Worm (Caenorhabditis elegans) whole organism, midembryonic: ENCODE data around the gene nlp-101.
A peak's percentile ranks its signal among the peaks of the same experiment; 100 is the strongest.

Experiments used
- T22C8.4 ChIP-seq: fragments of 200-800 bp; sonication (Bioruptor generic); IDR thresholded peaks from 2 replicates; pipeline ENCODE4 v1.3.6; 2022; ENCODE audit warnings: missing genetic modification characterization, missing compliant biosample characterization
- cog-1 ChIP-seq: sonication (generic microtip); optimal IDR thresholded peaks from 2 replicates; lab custom pipeline; 2016; ENCODE audit warnings: missing genetic modification characterization, missing compliant biosample characterization
- flt-1 ChIP-seq: fragments of 200-800 bp; sonication (Bioruptor generic); IDR thresholded peaks from 2 replicates; pipeline ENCODE4 v1.3.6; 2022; ENCODE audit warnings: missing genetic modification characterization, missing compliant biosample characterization
- klf-2 ChIP-seq: fragments of 200-800 bp; sonication (Bioruptor generic); conservative IDR thresholded peaks from 2 replicates; pipeline ENCODE4 v1.3.6; 2022; ENCODE audit warnings: missing genetic modification reagents, missing genetic modification characterization, missing compliant biosample characterization
- med-1 ChIP-seq: sonication (generic microtip); optimal IDR thresholded peaks from 2 replicates; lab custom pipeline; 2017; ENCODE audit warnings: missing genetic modification characterization, mild to moderate bottlenecking, missing compliant biosample characterization, antibody characterized with exemption, missing genetic modification reagents; ENCODE audit not compliant: insufficient read depth
- ref-1 ChIP-seq: fragments of 200-800 bp; sonication (Bioruptor generic); conservative IDR thresholded peaks from 2 replicates; pipeline ENCODE4 v1.3.6; 2022; ENCODE audit warnings: missing genetic modification reagents, missing genetic modification characterization, missing compliant biosample characterization
- tab-1 ChIP-seq: fragments of 200-800 bp; sonication (Bioruptor generic); IDR thresholded peaks from 2 replicates; pipeline ENCODE4 v1.3.6; 2022; ENCODE audit warnings: missing genetic modification characterization, missing compliant biosample characterization
- ztf-23 ChIP-seq: fragments of 200-800 bp; sonication (Bioruptor generic); IDR thresholded peaks from 2 replicates; pipeline ENCODE4 v1.3.6; 2022; ENCODE audit warnings: missing genetic modification reagents, missing genetic modification characterization, missing compliant biosample characterization
- ztf-29 ChIP-seq: fragments of 200-800 bp; sonication (Bioruptor generic); IDR thresholded peaks from 2 replicates; pipeline ENCODE4 v1.3.6; 2022; ENCODE audit warnings: missing genetic modification reagents, missing genetic modification characterization, missing compliant biosample characterization

The nlp-101 gene

DNA sequence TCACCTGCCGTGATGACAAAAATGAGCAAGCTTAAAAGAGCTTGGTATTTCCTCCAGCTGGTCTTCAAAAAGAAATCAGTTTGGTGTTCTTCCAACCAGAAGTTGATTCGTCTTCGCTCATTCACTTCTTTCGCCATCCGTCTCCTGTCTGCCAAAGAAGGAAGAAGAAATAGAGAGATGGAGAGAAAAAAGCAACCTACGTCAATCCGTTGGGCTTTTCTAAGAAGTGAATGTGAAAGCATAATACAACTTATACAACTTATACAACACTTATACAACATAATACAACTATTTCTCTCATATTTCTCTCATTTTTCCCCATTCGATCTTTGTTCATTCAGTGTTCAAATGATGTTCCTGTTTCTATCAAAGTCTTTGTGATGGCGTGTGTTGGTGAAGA is 27.7 kb upstream of the nlp-101 start:
- TF ChIP-seq ztf-29 (GFP tag; lab: Robert Waterston, UW): no peak
- no peak for TF ChIP-seq tab-1 (GFP tag; lab: Robert Waterston, UW)
- TF ChIP-seq med-1 (GFP tag; lab: Kevin White, UChicago): no peak
- TF ChIP-seq T22C8.4 (GFP tag; lab: Robert Waterston, UW): no peak
- no peak for TF ChIP-seq klf-2 (GFP tag; lab: Robert Waterston, UW)
- TF ChIP-seq cog-1 (tag; lab: Kevin White, UChicago): no peak
- TF ChIP-seq ref-1: no peak
- no peak for TF ChIP-seq flt-1
- no peak for TF ChIP-seq ztf-23 (GFP tag; lab: Robert Waterston, UW)

DNA sequence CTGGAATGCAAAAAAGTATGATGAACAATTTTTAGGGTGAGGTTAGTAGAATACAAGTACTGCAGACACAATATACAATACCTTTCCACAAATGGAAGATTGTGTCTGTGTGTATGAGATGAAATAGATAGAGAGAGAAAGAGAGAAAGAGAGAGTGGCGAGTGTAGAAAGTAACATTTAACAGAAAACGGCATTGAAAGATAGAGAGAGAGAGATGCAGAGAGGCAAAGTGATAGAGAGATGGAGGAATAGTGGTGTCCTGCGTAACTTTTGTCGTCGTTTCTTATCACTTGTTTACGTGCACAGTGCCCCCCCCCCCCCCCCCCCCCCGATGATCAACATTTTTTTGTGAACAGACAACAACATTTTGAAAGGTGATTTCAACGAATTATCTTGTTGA is 23.9 kb upstream of the nlp-101 start:
- TF ChIP-seq ref-1 (no peak), tab-1 (GFP tag; lab: Robert Waterston, UW) (no peak), ztf-23 (GFP tag; lab: Robert Waterston, UW) (no peak), klf-2 (GFP tag; lab: Robert Waterston, UW) (no peak), flt-1 (no peak), T22C8.4 (GFP tag; lab: Robert Waterston, UW) (no peak), cog-1 (tag; lab: Kevin White, UChicago) (no peak), med-1 (GFP tag; lab: Kevin White, UChicago) (no peak), ztf-29 (GFP tag; lab: Robert Waterston, UW) (no peak)

DNA sequence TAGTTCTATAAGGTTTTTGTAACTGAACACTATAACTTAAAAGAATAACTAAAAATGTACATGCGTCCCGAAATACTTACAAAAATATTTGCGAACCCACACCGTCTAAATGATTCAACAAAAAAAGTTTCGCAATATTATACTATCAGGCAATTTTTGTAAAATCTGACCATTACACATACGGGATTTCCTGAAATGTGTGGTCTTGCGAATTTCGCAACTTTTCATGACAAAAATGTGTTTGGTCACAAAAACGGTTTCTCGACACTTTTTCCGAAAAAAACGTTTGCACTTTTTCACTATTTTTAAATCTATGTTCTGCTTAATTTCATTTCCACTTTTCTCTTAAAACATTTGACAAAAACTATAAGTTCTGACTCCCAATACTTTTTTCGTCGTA is 23.5 kb upstream of the nlp-101 start:
- TF ChIP-seq ref-1 (no peak), T22C8.4 (GFP tag; lab: Robert Waterston, UW) (no peak), tab-1 (GFP tag; lab: Robert Waterston, UW) (no peak), ztf-29 (GFP tag; lab: Robert Waterston, UW) (no peak), klf-2 (GFP tag; lab: Robert Waterston, UW) (no peak), med-1 (GFP tag; lab: Kevin White, UChicago) (no peak), ztf-23 (GFP tag; lab: Robert Waterston, UW) (no peak), cog-1 (tag; lab: Kevin White, UChicago) (no peak), flt-1 (no peak)

DNA sequence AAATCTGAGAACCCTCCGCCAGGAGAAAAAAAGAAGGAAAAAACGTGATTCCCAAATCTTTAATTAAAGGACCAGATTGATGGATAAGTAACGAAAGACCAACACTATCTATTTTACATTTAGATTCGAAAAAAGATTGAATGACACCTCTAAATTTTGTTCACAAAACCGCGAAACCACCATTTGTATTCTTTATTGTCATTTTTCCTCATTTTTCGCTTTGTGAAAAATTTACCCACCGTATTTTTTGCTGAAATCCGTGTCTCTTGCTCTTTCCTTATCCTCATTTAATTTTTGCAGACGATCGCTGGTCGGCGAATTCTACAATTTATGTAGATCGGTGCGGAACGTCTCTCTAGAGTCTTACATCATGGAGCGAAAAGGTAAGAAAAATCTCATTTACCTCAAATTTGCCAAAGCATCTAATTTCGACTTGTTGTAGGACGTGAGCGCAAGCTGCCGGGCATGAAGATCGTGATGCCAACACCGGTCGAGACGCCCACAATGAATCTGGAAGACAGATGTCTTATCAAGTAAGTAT is 22.2 kb upstream of the nlp-101 start, which contains the start of the genes sek-1 and R03G5.6:
TSS of gene sek-1 (plus strand) at position 301 of the 541 bp plus-strand sequence.
TSS of gene R03G5.6 (minus strand) at position 491 of the 541 bp plus-strand sequence.
- no peak for TF ChIP-seq T22C8.4 (GFP tag; lab: Robert Waterston, UW)
- TF ChIP-seq ref-1: no peak
- no peak for TF ChIP-seq klf-2 (GFP tag; lab: Robert Waterston, UW)
- TF ChIP-seq flt-1: no peak
- TF ChIP-seq med-1 (GFP tag; lab: Kevin White, UChicago): no peak
- TF ChIP-seq tab-1 (GFP tag; lab: Robert Waterston, UW): no peak
- no peak for TF ChIP-seq ztf-23 (GFP tag; lab: Robert Waterston, UW)
- TF ChIP-seq cog-1 (tag; lab: Kevin White, UChicago): no peak
- TF ChIP-seq ztf-29 (GFP tag; lab: Robert Waterston, UW): no peak

DNA sequence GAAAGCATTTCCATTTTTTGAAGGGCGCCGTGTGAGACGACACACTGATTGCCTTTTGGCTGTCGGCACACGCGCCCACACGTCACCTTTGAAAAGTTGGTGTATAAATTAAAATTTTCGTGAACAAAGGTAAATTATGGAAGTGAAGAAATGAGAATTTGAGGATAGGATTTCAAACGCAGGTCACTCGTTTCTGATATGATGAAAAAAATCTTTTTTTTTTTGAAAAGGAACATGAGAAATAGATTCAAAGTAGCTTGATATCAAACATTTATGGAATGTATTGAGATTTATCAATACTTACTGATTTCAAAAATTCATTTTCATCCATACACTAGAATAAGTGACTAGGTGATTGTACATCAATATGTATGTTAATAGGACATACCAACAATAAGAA is 21.1 kb upstream of the nlp-101 start:
- no peak for TF ChIP-seq T22C8.4 (GFP tag; lab: Robert Waterston, UW)
- TF ChIP-seq klf-2 (GFP tag; lab: Robert Waterston, UW): no peak
- TF ChIP-seq ztf-29 (GFP tag; lab: Robert Waterston, UW): no peak
- no peak for TF ChIP-seq med-1 (GFP tag; lab: Kevin White, UChicago)
- no peak for TF ChIP-seq tab-1 (GFP tag; lab: Robert Waterston, UW)
- TF ChIP-seq ref-1: no peak
- TF ChIP-seq ztf-23 (GFP tag; lab: Robert Waterston, UW): no peak
- no peak for TF ChIP-seq cog-1 (tag; lab: Kevin White, UChicago)
- no peak for TF ChIP-seq flt-1

DNA sequence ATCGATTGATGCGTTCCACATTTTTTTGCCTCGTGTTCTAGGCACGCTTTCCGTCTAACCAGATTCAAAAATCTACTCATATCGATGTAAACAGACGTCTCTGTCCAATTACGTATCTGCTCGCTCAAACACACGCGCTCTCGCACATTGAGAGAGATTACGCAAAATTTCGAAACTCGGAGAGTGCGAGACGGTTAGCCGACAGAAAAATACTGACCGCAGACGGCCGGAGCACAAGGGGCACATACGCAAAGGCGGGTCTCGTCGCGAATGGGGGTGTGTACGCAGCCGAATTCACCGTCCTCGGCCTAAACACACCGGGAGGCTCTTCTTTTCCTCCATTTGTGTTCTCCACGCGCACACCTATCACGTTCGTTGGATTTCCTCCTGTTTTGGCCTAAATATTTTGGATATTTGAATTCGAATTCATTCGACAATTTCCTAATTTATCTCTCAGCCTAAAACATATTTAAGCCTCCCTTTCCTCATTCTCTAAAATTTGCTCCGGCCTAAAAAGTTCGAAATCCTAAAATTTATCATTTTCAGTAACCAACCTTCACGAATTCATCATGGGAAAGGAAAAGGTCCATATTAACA is 15.5 kb upstream of the nlp-101 start, which contains the start of gene eef-1A.2:
TSS of gene eef-1A.2 (plus strand) at position 547 of the 597 bp plus-strand sequence.
- TF ChIP-seq klf-2 (GFP tag; lab: Robert Waterston, UW) (no peak), tab-1 (GFP tag; lab: Robert Waterston, UW) (peak; percentile 79), cog-1 (tag; lab: Kevin White, UChicago) (peak; percentile 92), flt-1 (peak; percentile 38; the same call in 1 of the 2 replicates), med-1 (GFP tag; lab: Kevin White, UChicago) (no peak), ztf-23 (GFP tag; lab: Robert Waterston, UW) (peak; percentile 100)

DNA sequence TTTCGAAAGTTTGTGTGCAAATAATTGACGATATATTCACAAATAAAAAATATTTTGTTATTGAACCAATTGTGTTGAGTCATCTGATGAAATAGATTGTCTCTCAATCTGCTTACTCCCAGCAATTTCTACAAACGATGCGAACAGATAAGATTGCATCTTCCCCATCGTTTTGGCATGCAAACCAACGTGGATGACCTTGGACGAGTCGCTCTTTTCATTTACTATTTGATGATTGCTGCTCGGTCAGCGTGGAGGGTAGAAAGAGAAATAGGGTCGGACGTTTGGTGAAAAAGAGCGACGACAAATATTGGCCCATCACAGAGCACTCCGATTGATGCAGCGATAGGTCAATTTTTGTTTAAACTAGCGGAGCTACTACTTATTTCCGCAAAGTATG is 13.0 kb upstream of the nlp-101 start:
- TF ChIP-seq T22C8.4 (GFP tag; lab: Robert Waterston, UW) (no peak), cog-1 (tag; lab: Kevin White, UChicago) (peak; percentile 42), ztf-29 (GFP tag; lab: Robert Waterston, UW) (no peak; the same call in 1 of the 2 replicates), med-1 (GFP tag; lab: Kevin White, UChicago) (no peak), flt-1 (peak; percentile 45; the same call in 1 of the 2 replicates)

DNA sequence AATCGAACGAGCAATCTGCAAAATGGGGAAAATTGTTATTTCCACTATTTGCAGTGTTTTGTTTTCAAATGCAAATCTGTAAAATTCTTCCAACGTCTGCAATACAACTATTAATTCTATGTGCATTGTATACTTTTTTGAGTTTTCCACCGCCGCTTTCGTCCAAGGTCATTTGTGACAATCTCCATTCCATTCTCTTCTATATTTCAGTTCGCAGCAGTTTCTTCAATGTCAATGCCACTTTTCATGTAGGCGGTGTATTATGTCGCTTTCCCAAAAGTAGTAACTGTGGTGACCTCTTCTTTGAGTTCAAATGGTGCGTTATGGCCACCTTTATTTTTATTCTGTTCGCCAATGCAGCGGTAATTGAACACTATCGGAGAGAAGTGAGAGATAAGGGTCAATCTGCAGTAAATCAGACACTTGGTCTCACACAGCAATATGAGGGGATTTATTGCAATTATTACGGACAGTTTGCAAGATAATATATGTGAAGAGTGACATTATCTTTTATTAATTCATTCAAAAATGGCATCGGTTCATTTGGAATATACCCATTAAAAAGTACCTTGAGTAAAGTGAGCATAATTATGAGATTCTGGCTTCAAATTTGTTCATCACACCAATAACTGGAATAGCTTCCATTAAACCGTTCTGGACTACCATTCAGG is 12.0 kb upstream of the nlp-101 start:
- TF ChIP-seq ztf-23 (GFP tag; lab: Robert Waterston, UW): no peak
- no peak for TF ChIP-seq klf-2 (GFP tag; lab: Robert Waterston, UW)
- no peak for TF ChIP-seq ztf-29 (GFP tag; lab: Robert Waterston, UW)

DNA sequence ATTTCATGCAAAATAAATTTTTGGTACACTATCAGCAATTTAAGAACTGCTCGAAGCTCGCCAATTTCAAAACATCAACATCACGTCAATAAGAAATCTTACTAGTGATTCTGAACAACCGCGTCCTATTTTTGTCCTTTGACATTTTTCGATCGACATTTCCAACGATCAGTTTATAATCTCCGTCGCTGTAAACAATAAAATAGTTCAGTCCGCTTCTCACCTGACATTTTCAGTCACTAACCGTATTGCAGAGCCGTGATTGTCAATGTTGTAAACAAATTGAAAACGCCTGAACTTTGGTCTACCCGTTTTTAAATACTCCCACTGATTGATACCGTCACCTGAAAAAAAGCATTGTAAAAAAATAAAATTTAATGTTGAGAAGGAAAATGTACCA is 10.7 kb upstream of the nlp-101 start:
- TF ChIP-seq ztf-29 (GFP tag; lab: Robert Waterston, UW) (no peak), tab-1 (GFP tag; lab: Robert Waterston, UW) (no peak), ztf-23 (GFP tag; lab: Robert Waterston, UW) (no peak), T22C8.4 (GFP tag; lab: Robert Waterston, UW) (no peak), klf-2 (GFP tag; lab: Robert Waterston, UW) (no peak), ref-1 (no peak), med-1 (GFP tag; lab: Kevin White, UChicago) (no peak)
